Fruit fly (Drosophila melanogaster): Measurements from ENCODE around the gene CG44385.

DNA sequence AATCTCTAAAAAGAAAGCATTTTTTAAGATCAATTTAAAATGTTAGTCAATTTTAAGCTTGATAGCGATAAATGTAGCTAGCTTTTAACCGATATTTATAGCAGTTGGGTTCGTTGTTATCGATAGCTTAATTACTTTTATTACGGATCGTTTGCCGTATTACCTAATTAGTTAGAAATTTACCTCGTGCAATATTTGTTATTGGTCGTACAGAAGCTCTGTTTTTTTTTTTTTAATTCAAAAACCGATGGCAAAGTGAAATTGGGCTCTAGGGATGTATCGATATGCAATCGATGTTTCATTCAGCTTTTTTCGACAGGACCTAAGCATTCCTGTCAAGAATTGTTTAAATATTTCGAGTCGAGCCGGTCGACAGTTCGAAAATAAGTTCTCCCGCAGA, 40.0 kb downstream of the CG44385 start, which contains the start of gene CG2061:
- TF ChIP-seq psq (optimal IDR thresholded peaks at IDR 0.05) (no peak), pan (optimal IDR thresholded peaks at IDR 0.05) (no peak), Dll (optimal IDR thresholded peaks at IDR 0.05) (no peak), usp (GFP tag; optimal IDR thresholded peaks at IDR 0.05) (no peak), EcR (GFP tag; optimal IDR thresholded peaks at IDR 0.05) (no peak)
